Fruit fly (Drosophila melanogaster): ENCODE measurements around the gene CG7387.

- no peak for TF ChIP-seq insv (optimal IDR thresholded peaks at IDR 0.05)
- no peak for TF ChIP-seq psq (optimal IDR thresholded peaks at IDR 0.05)
- TF ChIP-seq h (optimal IDR thresholded peaks at IDR 0.05), result no peak
- no peak for TF ChIP-seq Sin3A (optimal IDR thresholded peaks at IDR 0.05)
Measured at dm6 chr3L:8155324-8155723, 37.6 kb downstream of the CG7387 start.

Data from Kc167 (cell line).